Worm (Caenorhabditis elegans): ENCODE measurements around the gene taf-13.

DNA sequence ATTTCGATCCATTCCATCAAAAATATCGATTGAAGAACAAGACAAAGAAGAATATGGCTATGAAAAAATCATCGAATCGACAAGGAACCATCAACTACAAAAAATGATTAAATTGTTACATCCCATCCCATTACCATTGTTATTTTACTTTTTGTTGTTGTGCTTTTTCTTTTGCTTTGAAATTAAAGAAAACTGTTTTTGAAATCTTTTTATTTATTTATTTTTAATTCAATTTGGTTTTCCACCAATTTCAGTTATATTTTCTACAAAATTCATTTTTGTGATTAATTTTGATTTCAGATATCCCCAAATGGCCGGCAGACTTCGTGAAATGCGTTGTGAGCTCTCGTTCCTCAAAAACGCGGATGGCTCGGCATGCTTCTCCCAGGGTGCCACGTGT is 13.0 kb downstream of the taf-13 start, which contains the start of gene crn-5:
- TF ChIP-seq W03F9.2 (tag; optimal IDR thresholded peaks at IDR 0.05) = no peak
- TF ChIP-seq him-1 (tag; optimal IDR thresholded peaks at IDR 0.05) = no peak
- TF ChIP-seq dao-5 (tag; optimal IDR thresholded peaks at IDR 0.05) = no peak
